Worm (Caenorhabditis elegans) whole organism, L4 larva: Measurements from ENCODE around the gene dnj-11.

Experiments used
- ceh-82 ChIP-seq: sonication (generic microtip); optimal IDR thresholded peaks from 2 replicates; lab custom pipeline; 2017; ENCODE audit warnings: missing biosample characterization, missing genetic modification characterization
- jun-1 ChIP-seq: fragments of 150-350 bp; optimal IDR thresholded peaks from 2 replicates; lab custom pipeline; 2014; ENCODE audit warnings: missing biosample characterization, missing genetic modification reagents, missing genetic modification characterization
- unc-62 ChIP-seq, 3 experiments: fragments of 150-350 bp in 1 of 3; sonication (generic microtip); optimal IDR thresholded peaks in 2 of 3; peaks in 1 of 3; 1 replicate in 1 of 3; 2 replicates in 2 of 3; lab custom pipeline; 2014 to 2017; ENCODE audit warnings: missing biosample characterization in 3 of 3, missing genetic modification characterization in 3 of 3, missing genetic modification reagents in 3 of 3, missing genotype in 1 of 3

DNA sequence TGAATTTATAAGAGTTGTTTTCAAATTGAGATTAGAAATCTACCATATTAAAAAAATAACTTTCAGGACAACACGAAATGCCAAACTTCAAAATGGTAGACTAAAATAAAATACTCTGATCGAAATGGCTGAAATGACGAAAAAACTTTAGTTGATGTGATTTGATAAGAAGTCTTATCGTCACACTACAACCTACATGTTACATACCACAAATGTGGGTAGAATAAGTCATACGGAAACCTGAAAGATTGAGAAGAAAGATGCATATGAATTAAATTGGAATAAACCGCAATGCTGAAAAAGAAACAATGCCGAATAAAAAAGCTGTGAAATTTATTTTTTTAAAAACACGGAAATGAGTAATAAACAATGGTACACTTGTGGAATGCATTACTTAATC, 21.4 kb downstream of the dnj-11 start:
- TF ChIP-seq ceh-82 (no peak), jun-1 (tag; lab: Kevin White, UChicago) (no peak), unc-62 (GFP tag; optimal IDR thresholded peaks at IDR 0.05 in 1 of 2; lab: Kevin White, UChicago) (peak in 1 of 2 experiments; percentile 50), unc-62 (tag; optimal IDR thresholded peaks at IDR 0.05; lab: Kevin White, UChicago) (no peak)
